Worm (Caenorhabditis elegans) whole organism, young adult: ENCODE data around the gene cho-1.

Experiments used
- C06A6.2 ChIP-seq: fragments of 200-800 bp; sonication (Bioruptor generic); conservative IDR thresholded peaks from 2 replicates; pipeline ENCODE4 v1.3.6; 2022; ENCODE audit warnings: missing genetic modification characterization, missing compliant biosample characterization
- D2030.7 ChIP-seq: fragments of 200-800 bp; sonication (Bioruptor generic); IDR thresholded peaks from 2 replicates; pipeline ENCODE4 v1.3.6; 2022; ENCODE audit warnings: missing genetic modification reagents, missing genetic modification characterization, missing compliant biosample characterization
- F52B5.7 ChIP-seq: sonication (generic microtip); optimal IDR thresholded peaks from 2 replicates; lab custom pipeline; 2016; ENCODE audit warnings: mild to moderate bottlenecking, missing genetic modification characterization, missing compliant biosample characterization
- K11D2.4 ChIP-seq: fragments of 200-800 bp; sonication (Bioruptor generic); IDR thresholded peaks from 2 replicates; pipeline ENCODE4 v1.3.6; 2022; ENCODE audit warnings: missing genetic modification reagents, missing genetic modification characterization, missing compliant biosample characterization
- Y53F4B.3 ChIP-seq: fragments of 200-800 bp; sonication (Bioruptor generic); IDR thresholded peaks from 2 replicates; pipeline ENCODE4 v1.3.6; 2022; ENCODE audit warnings: missing genetic modification reagents, missing genetic modification characterization, missing compliant biosample characterization
- akir-1 ChIP-seq: fragments of 200-800 bp; sonication (Bioruptor generic); optimal IDR thresholded peaks from 2 replicates; lab custom pipeline; 2018; ENCODE audit warnings: mild to moderate bottlenecking, missing genetic modification characterization, moderate library complexity, missing compliant biosample characterization
- ama-1 ChIP-seq, 3 experiments: fragments of 150-350 bp in 1 of 3; sonication (generic microtip) in 2 of 3; optimal IDR thresholded peaks; 2 replicates each; lab custom pipeline; 2014 to 2018; ENCODE audit warnings: missing biosample characterization in 2 of 3, missing genetic modification characterization in 2 of 3, missing genetic modification reagents in 2 of 3
- ceh-58 ChIP-seq: fragments of 200-800 bp; sonication (Bioruptor generic); IDR thresholded peaks from 2 replicates; pipeline ENCODE4 v1.3.6; 2022; ENCODE audit warnings: missing genetic modification characterization, missing compliant biosample characterization
- egl-18 ChIP-seq: fragments of 200-800 bp; sonication (Bioruptor generic); IDR thresholded peaks from 2 replicates; pipeline ENCODE4 v1.3.6; 2022; ENCODE audit warnings: missing genetic modification reagents, missing genetic modification characterization, missing compliant biosample characterization
- hlh-12 ChIP-seq: sonication (generic microtip); optimal IDR thresholded peaks from 2 replicates; lab custom pipeline; 2016; ENCODE audit warnings: missing genetic modification characterization, missing compliant biosample characterization
- pha-4 ChIP-seq: fragments of 150-350 bp; sonication (generic microtip); optimal IDR thresholded peaks from 2 replicates; lab custom pipeline; 2014; ENCODE audit warnings: missing biosample characterization, missing genetic modification reagents, missing genetic modification characterization
- sptf-2 ChIP-seq: fragments of 200-800 bp; sonication (Bioruptor generic); optimal IDR thresholded peaks from 2 replicates; lab custom pipeline; 2018; ENCODE audit warnings: mild to moderate bottlenecking, missing genetic modification characterization, missing compliant biosample characterization
- unc-62 ChIP-seq: fragments of 150-350 bp; optimal IDR thresholded peaks from 2 replicates; lab custom pipeline; 2014; ENCODE audit warnings: missing biosample characterization, missing genetic modification reagents, missing genetic modification characterization

- TF ChIP-seq ama-1 (optimal IDR thresholded peaks at IDR 0.05; lab: Kevin White, UChicago) (no peak), ama-1 (GFP tag; optimal IDR thresholded peaks at IDR 0.05; lab: Kevin White, UChicago) (no peak), akir-1 (GFP tag; lab: Kevin White, UChicago) (no peak), D2030.7 (no peak), egl-18 (GFP tag; lab: Robert Waterston, UW) (no peak), K11D2.4 (GFP tag; lab: Robert Waterston, UW) (no peak), Y53F4B.3 (no peak), C06A6.2 (no peak), unc-62 (GFP tag; lab: Kevin White, UChicago) (no peak), F52B5.7 (tag; lab: Kevin White, UChicago) (no peak), pha-4 (no peak), sptf-2 (no peak), hlh-12 (tag; lab: Kevin White, UChicago) (no peak), ceh-58 (no peak)
These were observed 41.0 kb downstream of the cho-1 start for ce11 chrIV:13173359-13173758.
